Worm (Caenorhabditis elegans): Measurements from ENCODE around the gene rimb-1.

ce11 chrIII:1818001-1818655, 30.0 kb downstream of the rimb-1 start, which contains the start of gene clp-4:
- TF ChIP-seq klf-2 (GFP tag; conservative IDR thresholded peaks at IDR 0.05) (no peak), flt-1 (GFP tag; IDR thresholded peaks at IDR 0.05) (no peak), tab-1 (GFP tag; IDR thresholded peaks at IDR 0.05) (no peak), T22C8.4 (GFP tag; IDR thresholded peaks at IDR 0.05) (no peak)

Measured in whole organism, midembryonic.